Worm (Caenorhabditis elegans): ENCODE data around the gene C05D12.3.

DNA sequence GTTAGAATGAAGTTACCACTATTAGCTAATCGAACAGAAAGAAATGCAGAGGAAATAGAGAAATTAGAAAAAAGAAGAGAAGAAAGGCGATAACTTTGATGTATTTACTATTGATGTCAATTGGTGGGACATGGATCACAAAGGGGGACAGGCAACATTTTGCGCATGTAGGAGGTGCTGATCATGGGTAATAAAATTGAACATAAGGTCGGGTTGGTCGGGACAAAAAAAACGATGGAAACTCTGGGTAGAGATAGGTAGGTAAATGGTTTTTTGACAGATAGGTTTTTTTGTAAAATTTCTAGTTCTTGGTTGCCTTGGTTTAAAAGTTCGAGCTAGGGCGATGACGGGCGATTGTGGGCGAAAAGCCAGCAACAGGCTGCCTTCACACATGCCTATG is 34.2 kb upstream of the C05D12.3 start, which contains the start of gene shn-1:
- TF ChIP-seq hlh-1 (tag; optimal IDR thresholded peaks at IDR 0.05) (no peak), blmp-1 (tag; optimal IDR thresholded peaks at IDR 0.05) (no peak), lin-13 (tag; optimal IDR thresholded peaks at IDR 0.05) (no peak), ztf-11 (tag; optimal IDR thresholded peaks at IDR 0.05) (no peak), nhr-28 (tag; optimal IDR thresholded peaks at IDR 0.05) (no peak), cnd-1 (tag; optimal IDR thresholded peaks at IDR 0.05) (no peak), nhr-76 (tag; optimal IDR thresholded peaks at IDR 0.05) (no peak), ham-2 (GFP tag; optimal IDR thresholded peaks at IDR 0.05) (no peak), mep-1 (tag; optimal IDR thresholded peaks at IDR 0.05) (no peak)

All from whole organism, mixed stage, embryonic.